Fruit fly (Drosophila melanogaster): ENCODE results near the gene CanA1.
A peak's percentile ranks its signal among the peaks of the same experiment; 100 is the strongest.

Gene CanA1

DNA sequence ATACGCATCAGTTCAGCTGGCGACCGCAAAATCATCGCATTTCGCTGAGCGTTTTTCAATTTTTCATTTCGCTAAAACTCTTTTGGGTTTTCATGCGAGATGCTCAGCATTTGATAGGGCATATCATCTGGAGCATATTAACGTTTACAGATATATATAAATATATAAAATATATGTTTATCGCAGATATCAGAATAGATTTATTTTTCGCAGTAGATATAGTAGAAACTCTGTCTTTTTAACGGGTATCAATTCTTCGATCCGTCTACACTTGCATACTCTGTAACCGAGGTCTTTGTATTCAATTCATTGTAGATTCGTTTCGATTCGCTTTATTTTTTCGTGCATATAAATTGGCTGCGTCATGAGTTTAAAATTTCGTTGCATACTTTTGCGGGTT lies 19.5 kb upstream of the CanA1 start (continued):
- no peak for TF ChIP-seq CG18262 (tag; optimal IDR thresholded peaks at IDR 0.05)
- no peak for TF ChIP-seq az2 (GFP tag; optimal IDR thresholded peaks at IDR 0.05)
- no peak for TF ChIP-seq lbe (GFP tag; optimal IDR thresholded peaks at IDR 0.05)
- no peak for TF ChIP-seq trh (GFP tag; optimal IDR thresholded peaks at IDR 0.05)
- TF ChIP-seq ap (GFP tag; IDR thresholded peaks at IDR 0.05) = no peak
- TF ChIP-seq amos (GFP tag; IDR thresholded peaks at IDR 0.05; ENCODE audit: partially characterized antibody) = no peak
- TF ChIP-seq CG13287 (GFP tag; IDR thresholded peaks at IDR 0.05; ENCODE audit: partially characterized antibody) = no peak
- TF ChIP-seq CG34376 (GFP tag; optimal IDR thresholded peaks at IDR 0.05) = no peak
- no peak for TF ChIP-seq Bdp1 (GFP tag; optimal IDR thresholded peaks at IDR 0.05)
- no peak for TF ChIP-seq CG12659 (GFP tag; optimal IDR thresholded peaks at IDR 0.05)
- TF ChIP-seq Myb (GFP tag; optimal IDR thresholded peaks at IDR 0.05) = no peak
- no peak for TF ChIP-seq zen2 (GFP tag; IDR thresholded peaks at IDR 0.05; ENCODE audit: partially characterized antibody)
- no peak for TF ChIP-seq btn (GFP tag; optimal IDR thresholded peaks at IDR 0.05)
- TF ChIP-seq CG15269 (tag; optimal IDR thresholded peaks at IDR 0.05) = peak; percentile 11
- no peak for TF ChIP-seq ssp (GFP tag; IDR thresholded peaks at IDR 0.05)
- no peak for TF ChIP-seq NC2α (GFP tag; optimal IDR thresholded peaks at IDR 0.05)
- no peak for TF ChIP-seq pita (GFP tag; optimal IDR thresholded peaks at IDR 0.05)
- no peak for TF ChIP-seq Deaf1 (tag; optimal IDR thresholded peaks at IDR 0.05)
- TF ChIP-seq Lpt (GFP tag; optimal IDR thresholded peaks at IDR 0.05) = no peak
- no peak for TF ChIP-seq Dref (GFP tag; IDR thresholded peaks at IDR 0.05)
- TF ChIP-seq ind (GFP tag; optimal IDR thresholded peaks at IDR 0.05) = peak; percentile 6
- no peak for TF ChIP-seq HmgD (GFP tag; optimal IDR thresholded peaks at IDR 0.05)
- no peak for TF ChIP-seq CG8388 (GFP tag; optimal IDR thresholded peaks at IDR 0.05)
- TF ChIP-seq CG32772 (GFP tag; IDR thresholded peaks at IDR 0.05) = 0 out of 2 replicates have a peak, but pooled peaks have one; percentile 28
- TF ChIP-seq CG4730 (GFP tag; IDR thresholded peaks at IDR 0.05) = 0 out of 2 replicates have a peak, but pooled peaks have one; percentile 18
- TF ChIP-seq eve (GFP tag; optimal IDR thresholded peaks at IDR 0.05) = no peak
- TF ChIP-seq MBD-R2 (GFP tag; IDR thresholded peaks at IDR 0.05) = no peak
- TF ChIP-seq inv (GFP tag; IDR thresholded peaks at IDR 0.05; ENCODE audit: partially characterized antibody) = no peak
- no peak for TF ChIP-seq knrl (GFP tag; IDR thresholded peaks at IDR 0.05; ENCODE audit: partially characterized antibody)
- TF ChIP-seq Atf6 (GFP tag; IDR thresholded peaks at IDR 0.05) = peak; percentile 17; the same call in 1 of the 2 replicates
- TF ChIP-seq CG8924 (tag; optimal IDR thresholded peaks at IDR 0.05) = no peak
- no peak for TF ChIP-seq Dbx (GFP tag; IDR thresholded peaks at IDR 0.05)
- TF ChIP-seq br (optimal IDR thresholded peaks at IDR 0.05) = no peak
- TF ChIP-seq CG2199 (GFP tag; IDR thresholded peaks at IDR 0.05) = no peak
- no peak for TF ChIP-seq lola (GFP tag; optimal IDR thresholded peaks at IDR 0.05)
- no peak for TF ChIP-seq CG16779 (GFP tag; IDR thresholded peaks at IDR 0.05)
- TF ChIP-seq CG18764 (GFP tag; optimal IDR thresholded peaks at IDR 0.05) = no peak
- no peak for TF ChIP-seq Bgb (GFP tag; IDR thresholded peaks at IDR 0.05; ENCODE audit: partially characterized antibody)
- no peak for TF ChIP-seq dm (GFP tag; optimal IDR thresholded peaks at IDR 0.05)
- TF ChIP-seq CG9609 (GFP tag; optimal IDR thresholded peaks at IDR 0.05) = no peak
- no peak for TF ChIP-seq Doc2 (GFP tag; IDR thresholded peaks at IDR 0.05)
- TF ChIP-seq tup (GFP tag; optimal IDR thresholded peaks at IDR 0.05) = no peak
- TF ChIP-seq sr (GFP tag; IDR thresholded peaks at IDR 0.05) = no peak
- no peak for TF ChIP-seq CG12219 (GFP tag; optimal IDR thresholded peaks at IDR 0.05)
- TF ChIP-seq CG34224 (GFP tag; IDR thresholded peaks at IDR 0.05; ENCODE audit: partially characterized antibody) = no peak
- TF ChIP-seq Fer2 (tag; optimal IDR thresholded peaks at IDR 0.05) = no peak
- TF ChIP-seq Pdp1 (GFP tag; optimal IDR thresholded peaks at IDR 0.05) = no peak
- TF ChIP-seq CG7963 (GFP tag; IDR thresholded peaks at IDR 0.05; ENCODE audit: partially characterized antibody) = no peak
- TF ChIP-seq Sry-δ (GFP tag; optimal IDR thresholded peaks at IDR 0.05) = no peak
- TF ChIP-seq CG9797 (GFP tag; optimal IDR thresholded peaks at IDR 0.05) = no peak
- no peak for TF ChIP-seq CG5245 (GFP tag; optimal IDR thresholded peaks at IDR 0.05)

Measured in whole organism, embryonic.